Fruit fly (Drosophila melanogaster): ENCODE results near the gene msl-2.

Gene msl-2

dm6 chr2L:3436347-3436746 is 29.6 kb downstream of the msl-2 start:
- TF ChIP-seq Ets98B (GFP tag; IDR thresholded peaks at IDR 0.05) = no peak; the same call in 1 of the 2 replicates
- TF ChIP-seq CG15710 (tag; optimal IDR thresholded peaks at IDR 0.05) = no peak
- peak; percentile 13; the same call in 1 of the 2 replicates for TF ChIP-seq CG32121 (GFP tag; IDR thresholded peaks at IDR 0.05)
- TF ChIP-seq CG17806 (tag; optimal IDR thresholded peaks at IDR 0.05) = no peak
- TF ChIP-seq fd96Ca (GFP tag; IDR thresholded peaks at IDR 0.05) = no peak
- peak; percentile 25 for TF ChIP-seq CG9948 (tag; optimal IDR thresholded peaks at IDR 0.05)
- peak; percentile 39; the same call in 2 of the 3 replicates for TF ChIP-seq CG4496 (GFP tag; IDR thresholded peaks at IDR 0.05)
- peak; percentile 24 for TF ChIP-seq CG14655 (GFP tag; optimal IDR thresholded peaks at IDR 0.05)
- no peak for TF ChIP-seq Pif1B (GFP tag; optimal IDR thresholded peaks at IDR 0.05)
- TF ChIP-seq CG10348 (GFP tag; IDR thresholded peaks at IDR 0.05) = no peak
- TF ChIP-seq EcR (GFP tag; optimal IDR thresholded peaks at IDR 0.05) = no peak
- no peak for TF ChIP-seq D1 (tag; optimal IDR thresholded peaks at IDR 0.05)
- TF ChIP-seq Pif1A (GFP tag; optimal IDR thresholded peaks at IDR 0.05) = peak; percentile 30
- no peak for TF ChIP-seq Snoo (tag; optimal IDR thresholded peaks at IDR 0.05)
- TF ChIP-seq CG8159 (tag; optimal IDR thresholded peaks at IDR 0.05) = no peak
- TF ChIP-seq CG12605 (GFP tag; IDR thresholded peaks at IDR 0.05) = peak; percentile 47
- no peak for TF ChIP-seq CG34367 (tag; optimal IDR thresholded peaks at IDR 0.05)
- TF ChIP-seq CG13204 (GFP tag; optimal IDR thresholded peaks at IDR 0.05) = no peak
- 0 out of 2 replicates have a peak, but pooled peaks have one; percentile 20 for TF ChIP-seq rn (GFP tag; IDR thresholded peaks at IDR 0.05)
- TF ChIP-seq CG8301 (tag; optimal IDR thresholded peaks at IDR 0.05) = peak; percentile 22
- no peak for TF ChIP-seq gl (tag; optimal IDR thresholded peaks at IDR 0.05)

dm6 chr2L:3435086-3435485 is 30.8 kb downstream of the msl-2 start:
- TF ChIP-seq CG4496 (GFP tag; IDR thresholded peaks at IDR 0.05) (peak; percentile 72; the same call in 2 of the 3 replicates), CG8301 (tag; optimal IDR thresholded peaks at IDR 0.05) (peak; percentile 3), CG32121 (GFP tag; IDR thresholded peaks at IDR 0.05) (peak; percentile 64; the same call in 1 of the 2 replicates), CG15710 (tag; optimal IDR thresholded peaks at IDR 0.05) (no peak), gl (tag; optimal IDR thresholded peaks at IDR 0.05) (no peak), Ets98B (GFP tag; IDR thresholded peaks at IDR 0.05) (peak; percentile 56), fd96Ca (GFP tag; IDR thresholded peaks at IDR 0.05) (peak; percentile 65; the same call in 2 of the 3 replicates), rn (GFP tag; IDR thresholded peaks at IDR 0.05) (no peak), CG14655 (GFP tag; optimal IDR thresholded peaks at IDR 0.05) (peak; percentile 17), CG13204 (GFP tag; optimal IDR thresholded peaks at IDR 0.05) (no peak), CG34367 (tag; optimal IDR thresholded peaks at IDR 0.05) (no peak), CG9948 (tag; optimal IDR thresholded peaks at IDR 0.05) (peak; percentile 7), CG12605 (GFP tag; IDR thresholded peaks at IDR 0.05) (no peak), EcR (GFP tag; optimal IDR thresholded peaks at IDR 0.05) (no peak)

- TF ChIP-seq CG14655 (GFP tag; optimal IDR thresholded peaks at IDR 0.05) = peak; percentile 2
- TF ChIP-seq CG9948 (tag; optimal IDR thresholded peaks at IDR 0.05) = peak; percentile 15
- TF ChIP-seq Pif1B (GFP tag; optimal IDR thresholded peaks at IDR 0.05) = no peak
- no peak for TF ChIP-seq gl (tag; optimal IDR thresholded peaks at IDR 0.05)
- TF ChIP-seq Ets98B (GFP tag; IDR thresholded peaks at IDR 0.05) = peak; percentile 9; the same call in 1 of the 2 replicates
- TF ChIP-seq CG32121 (GFP tag; IDR thresholded peaks at IDR 0.05) = peak; percentile 59; the same call in 1 of the 2 replicates
- TF ChIP-seq CG8159 (tag; optimal IDR thresholded peaks at IDR 0.05) = peak; percentile 4
Observed at dm6 chr2L:3428419-3429097, 37.4 kb downstream of the msl-2 start.

- 0 out of 3 replicates have a peak, but pooled peaks have one; percentile 18 for TF ChIP-seq CG4496 (GFP tag; IDR thresholded peaks at IDR 0.05)
- TF ChIP-seq D1 (tag; optimal IDR thresholded peaks at IDR 0.05) = no peak
- no peak for TF ChIP-seq CG15710 (tag; optimal IDR thresholded peaks at IDR 0.05)
- TF ChIP-seq Snoo (tag; optimal IDR thresholded peaks at IDR 0.05) = no peak
- 0 out of 3 replicates have a peak, but pooled peaks have one; percentile 21 for TF ChIP-seq fd96Ca (GFP tag; IDR thresholded peaks at IDR 0.05)
- 0 out of 2 replicates have a peak, but pooled peaks have one; percentile 13 for TF ChIP-seq CG12605 (GFP tag; IDR thresholded peaks at IDR 0.05)
Observed at dm6 chr2L:3426669-3427232, 39.2 kb downstream of the msl-2 start, which contains the start of gene Pgant2. Pgant2 (minus strand) TSS chr2L:3426719.

- TF ChIP-seq EcR (GFP tag; optimal IDR thresholded peaks at IDR 0.05) = peak; percentile 21
- TF ChIP-seq D1 (tag; optimal IDR thresholded peaks at IDR 0.05) = no peak
Observed at dm6 chr2L:3425947-3426346, 40.0 kb downstream of the msl-2 start.

- TF ChIP-seq CG4496 (GFP tag; IDR thresholded peaks at IDR 0.05) (peak; percentile 65; the same call in 1 of the 3 replicates), EcR (GFP tag; optimal IDR thresholded peaks at IDR 0.05) (no peak)
Observed at dm6 chr2L:3422753-3423152, 43.2 kb downstream of the msl-2 start.

dm6 chr2L:3417613-3418012 is 48.3 kb downstream of the msl-2 start:
- no peak for TF ChIP-seq CG12605 (GFP tag; IDR thresholded peaks at IDR 0.05)
- no peak for TF ChIP-seq fd96Ca (GFP tag; IDR thresholded peaks at IDR 0.05)
- no peak for TF ChIP-seq CG13204 (GFP tag; optimal IDR thresholded peaks at IDR 0.05)
- no peak for TF ChIP-seq Ets98B (GFP tag; IDR thresholded peaks at IDR 0.05)
- no peak for TF ChIP-seq Pif1B (GFP tag; optimal IDR thresholded peaks at IDR 0.05)
- no peak for TF ChIP-seq CG15710 (tag; optimal IDR thresholded peaks at IDR 0.05)
- no peak for TF ChIP-seq EcR (GFP tag; optimal IDR thresholded peaks at IDR 0.05)
- TF ChIP-seq CG9948 (tag; optimal IDR thresholded peaks at IDR 0.05) = no peak
- no peak for TF ChIP-seq gl (tag; optimal IDR thresholded peaks at IDR 0.05)
- no peak for TF ChIP-seq CG10348 (GFP tag; IDR thresholded peaks at IDR 0.05)
- no peak for TF ChIP-seq D1 (tag; optimal IDR thresholded peaks at IDR 0.05)
- TF ChIP-seq CG4496 (GFP tag; IDR thresholded peaks at IDR 0.05) = no peak
- no peak for TF ChIP-seq CG8159 (tag; optimal IDR thresholded peaks at IDR 0.05)
- TF ChIP-seq CG14655 (GFP tag; optimal IDR thresholded peaks at IDR 0.05) = no peak
- no peak for TF ChIP-seq CG34367 (tag; optimal IDR thresholded peaks at IDR 0.05)
- no peak for TF ChIP-seq Pif1A (GFP tag; optimal IDR thresholded peaks at IDR 0.05)
- TF ChIP-seq CG17806 (tag; optimal IDR thresholded peaks at IDR 0.05) = no peak
- TF ChIP-seq Snoo (tag; optimal IDR thresholded peaks at IDR 0.05) = no peak
- TF ChIP-seq CG32121 (GFP tag; IDR thresholded peaks at IDR 0.05) = no peak
